Fruit fly (Drosophila melanogaster) whole organism, embryonic: ENCODE results near the gene CG34298.

Experiments used
- Asciz ChIP-seq: fragments of 200-800 bp; sonication (Bioruptor generic); optimal IDR thresholded peaks from 2 replicates; lab custom pipeline; 2017; ENCODE audit warnings: missing biosample characterization, mild to moderate bottlenecking, missing genetic modification characterization, missing genetic modification reagents
- CG14667 ChIP-seq: fragments of 200-800 bp; sonication (Bioruptor generic); IDR thresholded peaks from 2 replicates; pipeline ENCODE4 v1.3.6; 2022; ENCODE audit warnings: missing biosample characterization, missing genetic modification characterization
- CG14860 ChIP-seq: fragments of 200-800 bp; sonication (Bioruptor generic); IDR thresholded peaks from 3 replicates; pipeline ENCODE4 v1.3.6; 2022; ENCODE audit warnings: missing biosample characterization, missing genetic modification characterization; ENCODE audit not compliant: partially characterized antibody
- CG7556 ChIP-seq: fragments of 200-800 bp; sonication (Bioruptor generic); optimal IDR thresholded peaks from 2 replicates; lab custom pipeline; 2017; ENCODE audit warnings: missing biosample characterization, mild to moderate bottlenecking, missing genetic modification characterization
- Dll ChIP-seq: fragments of 200-800 bp; sonication (Bioruptor generic); IDR thresholded peaks from 4 replicates; pipeline ENCODE4 v1.3.6; 2022; ENCODE audit warnings: missing biosample characterization, missing genetic modification characterization; ENCODE audit not compliant: partially characterized antibody
- Hr3 ChIP-seq: fragments of 200-800 bp; sonication (Bioruptor generic); optimal IDR thresholded peaks from 3 replicates; lab custom pipeline; 2016; ENCODE audit warnings: missing biosample characterization, missing genetic modification characterization
- knrl ChIP-seq: fragments of 200-800 bp; sonication (Bioruptor generic); IDR thresholded peaks from 3 replicates; pipeline ENCODE4 v1.3.6; 2022; ENCODE audit warnings: missing biosample characterization, missing genetic modification characterization; ENCODE audit not compliant: partially characterized antibody
- run ChIP-seq: fragments of 200-800 bp; sonication (Bioruptor generic); optimal IDR thresholded peaks from 3 replicates; lab custom pipeline; 2018; ENCODE audit warnings: missing biosample characterization, mild to moderate bottlenecking, missing genetic modification characterization
- tup ChIP-seq: fragments of 200-800 bp; sonication (Bioruptor generic); optimal IDR thresholded peaks from 2 replicates; lab custom pipeline; 2016; ENCODE audit warnings: missing biosample characterization, mild to moderate bottlenecking, missing genetic modification characterization, moderate library complexity

DNA sequence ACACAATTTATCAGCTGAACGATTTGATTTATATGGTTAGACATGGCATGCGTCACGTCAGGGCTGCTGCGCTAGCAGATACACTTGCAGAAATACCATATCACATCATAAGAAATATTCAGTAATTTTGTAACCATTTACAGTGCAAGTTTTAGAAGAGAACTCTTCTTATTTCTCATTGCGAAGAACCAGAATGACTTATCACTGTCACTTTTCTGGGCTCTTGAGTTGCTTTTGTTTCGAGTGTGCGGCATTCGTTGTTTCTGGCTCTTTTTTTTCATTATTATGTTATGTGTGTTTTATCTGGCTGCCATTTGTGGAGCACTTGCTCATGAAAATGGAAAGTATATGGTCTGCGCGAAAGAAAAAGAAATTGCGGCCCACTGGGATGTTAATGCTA, 17.6 kb upstream of the CG34298 start:
- TF ChIP-seq CG14860 (GFP tag; lab: Robert Waterston, UW) (no peak), knrl (no peak), Dll (GFP tag; lab: Robert Waterston, UW) (no peak), Asciz (GFP tag; lab: Kevin White, UChicago) (no peak), Hr3 (no peak), CG7556 (GFP tag; lab: Kevin White, UChicago) (no peak), tup (GFP tag; lab: Kevin White, UChicago) (no peak), run (tag; lab: Kevin White, UChicago) (no peak), CG14667 (GFP tag; lab: Robert Waterston, UW) (peak; percentile 39)
